Fruit fly (Drosophila melanogaster) whole organism, embryonic: ENCODE data around the gene bab1.
A peak's percentile ranks its signal among the peaks of the same experiment; 100 is the strongest.

Experiments
- Asciz ChIP-seq: fragments of 200-800 bp; sonication (Bioruptor generic); optimal IDR thresholded peaks from 2 replicates; lab custom pipeline; 2017; ENCODE audit warnings: missing biosample characterization, mild to moderate bottlenecking, missing genetic modification characterization, missing genetic modification reagents
- Awh ChIP-seq: fragments of 200-800 bp; sonication (Bioruptor generic); IDR thresholded peaks from 2 replicates; pipeline ENCODE4, ENCODE4 v1.3.6; 2022; ENCODE audit warnings: missing biosample characterization, missing genetic modification characterization
- B-H2 ChIP-seq: fragments of 200-800 bp; sonication (Bioruptor generic); optimal IDR thresholded peaks from 2 replicates; lab custom pipeline; 2018; ENCODE audit warnings: missing biosample characterization, mild to moderate bottlenecking, missing genetic modification characterization
- CG10147 ChIP-seq: fragments of 200-800 bp; sonication (Bioruptor generic); optimal IDR thresholded peaks from 2 replicates; lab custom pipeline; 2019; ENCODE audit warnings: missing biosample characterization, mild to moderate bottlenecking, missing genetic modification characterization, moderate library complexity
- CG10274 ChIP-seq: fragments of 200-800 bp; sonication (Bioruptor generic); optimal IDR thresholded peaks from 3 replicates; lab custom pipeline; 2017; ENCODE audit warnings: missing biosample characterization, mild to moderate bottlenecking, missing genetic modification characterization
- CG11247 ChIP-seq: fragments of 200-800 bp; sonication (Bioruptor generic); IDR thresholded peaks from 2 replicates; pipeline ENCODE4 v1.3.6; 2022; ENCODE audit warnings: missing biosample characterization, missing genetic modification characterization
- CG11695 ChIP-seq: fragments of 200-800 bp; sonication (Bioruptor generic); IDR thresholded peaks from 3 replicates; pipeline ENCODE4 v1.3.6; 2022; ENCODE audit warnings: missing biosample characterization, missing genetic modification characterization
- CG12219 ChIP-seq: fragments of 200-800 bp; sonication (Bioruptor generic); optimal IDR thresholded peaks from 3 replicates; lab custom pipeline; 2018; ENCODE audit warnings: missing biosample characterization, mild to moderate bottlenecking, missing genetic modification characterization
- CG14441 ChIP-seq: fragments of 200-800 bp; sonication (Bioruptor generic); IDR thresholded peaks from 2 replicates; pipeline ENCODE4 v1.3.6; 2022; ENCODE audit warnings: missing biosample characterization, missing genetic modification characterization
- CG14965 ChIP-seq: fragments of 200-800 bp; sonication (Bioruptor generic); optimal IDR thresholded peaks from 2 replicates; lab custom pipeline; 2016; ENCODE audit warnings: missing biosample characterization, missing genetic modification characterization, borderline replicate concordance
- CG1603 ChIP-seq: fragments of 200-800 bp; sonication (Bioruptor generic); optimal IDR thresholded peaks from 2 replicates; lab custom pipeline; 2019; ENCODE audit warnings: missing biosample characterization, mild to moderate bottlenecking, missing genetic modification characterization, moderate library complexity
- CG17385 ChIP-seq: fragments of 200-800 bp; sonication (Bioruptor generic); optimal IDR thresholded peaks from 3 replicates; lab custom pipeline; 2018; ENCODE audit warnings: missing biosample characterization, mild to moderate bottlenecking, missing genetic modification characterization
- CG2199 ChIP-seq: fragments of 200-800 bp; sonication (Bioruptor generic); IDR thresholded peaks from 3 replicates; pipeline ENCODE4 v1.3.6; 2022; ENCODE audit warnings: missing biosample characterization, missing genetic modification characterization
- CG30431 ChIP-seq: fragments of 200-800 bp; sonication (Bioruptor generic); optimal IDR thresholded peaks from 2 replicates; lab custom pipeline; 2017; ENCODE audit warnings: missing biosample characterization, missing genetic modification characterization
- CG31441 ChIP-seq: fragments of 200-800 bp; sonication (Bioruptor generic); IDR thresholded peaks from 2 replicates; pipeline ENCODE4 v1.3.6; 2022; ENCODE audit warnings: missing biosample characterization, missing genetic modification characterization
- CG5245 ChIP-seq: fragments of 200-800 bp; sonication (Bioruptor generic); optimal IDR thresholded peaks from 3 replicates; lab custom pipeline; 2016; ENCODE audit warnings: missing biosample characterization, missing genetic modification characterization
- CG7271 ChIP-seq: fragments of 200-800 bp; sonication (Bioruptor generic); optimal IDR thresholded peaks from 2 replicates; lab custom pipeline; 2018; ENCODE audit warnings: missing biosample characterization, mild to moderate bottlenecking, missing genetic modification characterization, moderate library complexity
- CG7786 ChIP-seq: fragments of 200-800 bp; sonication (Bioruptor generic); optimal IDR thresholded peaks from 2 replicates; lab custom pipeline; 2016; ENCODE audit warnings: missing biosample characterization, missing genetic modification characterization
- CG8089 ChIP-seq: fragments of 200-800 bp; sonication (Bioruptor generic); optimal IDR thresholded peaks from 3 replicates; lab custom pipeline; 2016; ENCODE audit warnings: missing biosample characterization, missing genetic modification characterization
- CG8478 ChIP-seq: fragments of >200 bp; optimal IDR thresholded peaks from 2 replicates; lab custom pipeline; 2018
- CTCF ChIP-seq: fragments of 200-800 bp; sonication (Bioruptor generic); optimal IDR thresholded peaks from 2 replicates; lab custom pipeline; 2017; ENCODE audit warnings: missing biosample characterization, mild to moderate bottlenecking, missing genetic modification characterization, moderate library complexity
- CrebB ChIP-seq: fragments of 200-800 bp; sonication (Bioruptor generic); optimal IDR thresholded peaks from 3 replicates; lab custom pipeline; 2018; ENCODE audit warnings: missing biosample characterization, mild to moderate bottlenecking, missing genetic modification characterization
- Dad ChIP-seq: fragments of 200-800 bp; sonication (Bioruptor generic); optimal IDR thresholded peaks from 3 replicates; lab custom pipeline; 2016; ENCODE audit warnings: missing biosample characterization, missing genetic modification characterization
- Elba2 ChIP-seq: fragments of 200-800 bp; sonication (Bioruptor generic); optimal IDR thresholded peaks from 3 replicates; lab custom pipeline; 2016; ENCODE audit warnings: missing biosample characterization, missing genetic modification characterization
- MESR4 ChIP-seq: fragments of 200-800 bp; sonication (Bioruptor generic); optimal IDR thresholded peaks from 2 replicates; lab custom pipeline; 2018; ENCODE audit warnings: missing biosample characterization, mild to moderate bottlenecking, missing genetic modification characterization, moderate library complexity
- Med ChIP-seq: fragments of 200-800 bp; sonication (Bioruptor generic); peaks from one replicate; lab custom pipeline; 2016; ENCODE audit warnings: missing biosample characterization, missing genetic modification characterization, mild to moderate bottlenecking, inconsistent platforms, moderate library complexity
- Nf-YA ChIP-seq: fragments of 200-800 bp; sonication (Bioruptor generic); IDR thresholded peaks from 2 replicates; pipeline ENCODE4 v1.3.6; 2022; ENCODE audit warnings: missing biosample characterization, missing genetic modification characterization
- Pdp1 ChIP-seq, 2 experiments: fragments of 200-800 bp; sonication (Bioruptor generic); optimal IDR thresholded peaks; 3 replicates each; lab custom pipeline; 2016; ENCODE audit warnings: missing biosample characterization in 2 of 2, missing genetic modification characterization in 2 of 2, mild to moderate bottlenecking in 1 of 2, moderate library complexity in 1 of 2
- Spps ChIP-seq: fragments of 200-800 bp; sonication (Bioruptor generic); optimal IDR thresholded peaks from 2 replicates; lab custom pipeline; 2018; ENCODE audit warnings: missing biosample characterization, mild to moderate bottlenecking, missing genetic modification characterization
- az2 ChIP-seq: fragments of 200-800 bp; sonication (Bioruptor generic); optimal IDR thresholded peaks from 3 replicates; lab custom pipeline; 2016; ENCODE audit warnings: missing biosample characterization, missing genetic modification characterization
- bcd ChIP-seq: fragments of 200-800 bp; sonication (Bioruptor generic); optimal IDR thresholded peaks from 2 replicates; lab custom pipeline; 2017; ENCODE audit warnings: missing biosample characterization, mild to moderate bottlenecking, missing genetic modification characterization
- bsh ChIP-seq, 2 experiments: fragments of 200-800 bp; sonication (Bioruptor generic); optimal IDR thresholded peaks; 2 replicates each; lab custom pipeline; 2017 to 2018; ENCODE audit warnings: mild to moderate bottlenecking in 2 of 2, missing biosample characterization in 2 of 2, missing genetic modification characterization in 2 of 2, moderate library complexity in 1 of 2
- chm ChIP-seq: fragments of 200-800 bp; sonication (Bioruptor generic); IDR thresholded peaks from 2 replicates; pipeline ENCODE4 v1.3.6; 2022; ENCODE audit warnings: missing biosample characterization, missing genetic modification characterization
- croc ChIP-seq: fragments of 200-800 bp; sonication (Bioruptor generic); conservative IDR thresholded peaks from 3 replicates; pipeline ENCODE4 v1.3.6; 2022; ENCODE audit warnings: missing biosample characterization, missing genetic modification characterization
- dati ChIP-seq: fragments of 200-800 bp; sonication (Bioruptor generic); IDR thresholded peaks from 2 replicates; pipeline ENCODE4 v1.3.6; 2022; ENCODE audit warnings: missing biosample characterization, missing genetic modification characterization
- dimm ChIP-seq: fragments of 200-800 bp; sonication (Bioruptor generic); IDR thresholded peaks from 2 replicates; pipeline ENCODE4 v1.3.6; 2022; ENCODE audit warnings: missing biosample characterization, missing genetic modification characterization
- dpn ChIP-seq, 2 experiments: fragments of 200-800 bp; sonication (Bioruptor generic); optimal IDR thresholded peaks; 3 replicates each; lab custom pipeline; 2016; ENCODE audit warnings: missing biosample characterization in 2 of 2, missing genetic modification characterization in 2 of 2
- gcm ChIP-seq: fragments of 200-800 bp; sonication (Bioruptor generic); optimal IDR thresholded peaks from 2 replicates; lab custom pipeline; 2019; ENCODE audit warnings: missing biosample characterization, mild to moderate bottlenecking, missing genetic modification characterization, moderate library complexity
- grau ChIP-seq: fragments of 200-800 bp; optimal IDR thresholded peaks from 3 replicates; lab custom pipeline; 2019; ENCODE audit warnings: missing biosample characterization, mild to moderate bottlenecking, missing genetic modification characterization, moderate library complexity
- gt ChIP-seq: fragments of 200-800 bp; sonication (Bioruptor generic); IDR thresholded peaks from 2 replicates; pipeline ENCODE4 v1.3.6; 2022; ENCODE audit warnings: missing biosample characterization, missing genetic modification characterization
- nmo ChIP-seq: fragments of 200-800 bp; sonication (Bioruptor generic); optimal IDR thresholded peaks from 2 replicates; lab custom pipeline; 2018; ENCODE audit warnings: missing biosample characterization, mild to moderate bottlenecking, missing genetic modification characterization, moderate library complexity
- pfk ChIP-seq: fragments of 200-800 bp; sonication (Bioruptor generic); optimal IDR thresholded peaks from 2 replicates; lab custom pipeline; 2018; ENCODE audit warnings: missing biosample characterization, mild to moderate bottlenecking, missing genetic modification characterization, moderate library complexity
- rib ChIP-seq: fragments of 200-800 bp; sonication (Bioruptor generic); IDR thresholded peaks from 2 replicates; pipeline ENCODE4 v1.3.6; 2022; ENCODE audit warnings: missing biosample characterization, missing genetic modification characterization
- schlank ChIP-seq: fragments of 200-800 bp; sonication (Bioruptor generic); optimal IDR thresholded peaks from 2 replicates; lab custom pipeline; 2018; ENCODE audit warnings: missing biosample characterization, mild to moderate bottlenecking, missing genetic modification characterization
- sob ChIP-seq: fragments of 200-800 bp; sonication (Bioruptor generic); IDR thresholded peaks from 2 replicates; pipeline ENCODE4 v1.3.6; 2022; ENCODE audit warnings: missing biosample characterization, missing genetic modification characterization
- ssp ChIP-seq: fragments of 200-800 bp; sonication (Bioruptor generic); IDR thresholded peaks from 2 replicates; pipeline ENCODE4 v1.3.6; 2022; ENCODE audit warnings: missing biosample characterization, missing genetic modification characterization
- tio ChIP-seq: fragments of 200-800 bp; sonication (Bioruptor generic); optimal IDR thresholded peaks from 2 replicates; lab custom pipeline; 2017; ENCODE audit warnings: missing biosample characterization, missing genetic modification characterization, inconsistent platforms
- tna ChIP-seq: fragments of 200-800 bp; sonication (Bioruptor generic); IDR thresholded peaks from 2 replicates; pipeline ENCODE4 v1.3.6; 2022; ENCODE audit warnings: missing biosample characterization, missing genetic modification characterization; ENCODE audit not compliant: partially characterized antibody
- trh ChIP-seq: fragments of 200-800 bp; sonication (Bioruptor generic); optimal IDR thresholded peaks from 2 replicates; lab custom pipeline; 2016; ENCODE audit warnings: missing biosample characterization, missing genetic modification characterization
- tup ChIP-seq: fragments of 200-800 bp; sonication (Bioruptor generic); optimal IDR thresholded peaks from 2 replicates; lab custom pipeline; 2016; ENCODE audit warnings: missing biosample characterization, mild to moderate bottlenecking, missing genetic modification characterization, moderate library complexity
- vvl ChIP-seq: fragments of 200-800 bp; sonication (Bioruptor generic); IDR thresholded peaks from 2 replicates; pipeline ENCODE4 v1.3.6; 2022; ENCODE audit warnings: missing biosample characterization, missing genetic modification characterization
- wdn ChIP-seq: fragments of 200-800 bp; sonication (Bioruptor generic); IDR thresholded peaks from 2 replicates; pipeline ENCODE4 v1.3.6; 2022; ENCODE audit warnings: missing biosample characterization, missing genetic modification characterization

Gene bab1

DNA sequence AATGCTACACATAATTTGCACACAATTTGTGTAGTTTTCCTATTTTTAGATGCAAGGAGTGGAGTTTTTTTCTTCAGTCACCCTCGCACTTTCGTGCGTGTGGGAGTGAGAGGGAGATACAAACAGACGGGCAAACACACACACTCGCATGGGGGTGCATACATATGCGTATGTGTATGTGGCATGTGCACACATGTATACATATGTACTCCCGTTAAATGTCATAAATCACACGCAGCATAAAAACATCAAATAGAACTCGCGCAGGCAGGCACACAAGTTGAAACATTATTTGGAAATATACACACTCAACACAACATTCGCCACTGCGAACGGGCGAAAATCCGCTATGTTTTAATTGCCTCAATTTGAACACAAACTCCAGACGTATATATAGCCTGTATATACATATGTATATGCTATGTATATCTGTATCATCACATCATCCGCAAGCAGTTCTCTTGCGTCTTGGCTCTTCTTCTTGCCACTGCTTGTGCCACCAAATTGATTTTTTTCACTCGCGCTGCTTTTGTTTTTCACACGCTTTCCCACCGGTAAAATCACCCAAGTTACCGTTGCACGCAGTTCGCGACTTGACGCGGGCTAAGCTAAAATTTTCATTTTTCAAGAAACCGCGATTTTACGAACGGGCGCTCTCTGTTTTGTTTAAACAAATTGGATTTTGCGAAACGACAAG lies 66.6 kb downstream of the bab1 start, which contains the start of the genes CG9205 and trio (continued):
- TF ChIP-seq pfk (GFP tag; lab: Kevin White, UChicago) = no peak
- no peak for TF ChIP-seq CG1603 (tag; lab: Kevin White, UChicago)
- TF ChIP-seq croc (GFP tag; lab: Robert Waterston, UW) = no peak
- TF ChIP-seq CG11695 (GFP tag; lab: Robert Waterston, UW) = no peak
- TF ChIP-seq bcd (GFP tag; lab: Kevin White, UChicago) = no peak
- no peak for TF ChIP-seq Awh
- no peak for TF ChIP-seq az2 (GFP tag; lab: Kevin White, UChicago)
- no peak for TF ChIP-seq nmo (GFP tag; lab: Kevin White, UChicago)
- no peak for TF ChIP-seq CG5245
- TF ChIP-seq Asciz (GFP tag; lab: Kevin White, UChicago) = no peak
- peak; percentile 36; the same call in 1 of the 2 replicates for TF ChIP-seq CG11247
- no peak for TF ChIP-seq tio (GFP tag; lab: Kevin White, UChicago)
- no peak for TF ChIP-seq CTCF (GFP tag; lab: Kevin White, UChicago)
- no peak for TF ChIP-seq Dad (GFP tag; lab: Kevin White, UChicago)
- TF ChIP-seq CG14965 (GFP tag; lab: Kevin White, UChicago) = no peak
- TF ChIP-seq tup (GFP tag; lab: Kevin White, UChicago) = no peak
- TF ChIP-seq CG10274 (GFP tag; lab: Kevin White, UChicago) = no peak
- no peak for TF ChIP-seq tna
- no peak for TF ChIP-seq B-H2 (GFP tag; lab: Kevin White, UChicago)
- no peak for TF ChIP-seq dati (GFP tag; lab: Robert Waterston, UW)
- TF ChIP-seq CrebB (tag; lab: Kevin White, UChicago) = no peak
- TF ChIP-seq Med (GFP tag; lab: Kevin White, UChicago) = peak; percentile 41
- no peak for TF ChIP-seq CG7271 (tag; lab: Kevin White, UChicago)
- TF ChIP-seq gt (GFP tag; lab: Robert Waterston, UW) = no peak
- TF ChIP-seq grau = no peak
- TF ChIP-seq CG10147 (GFP tag; lab: Kevin White, UChicago) = no peak
- peak; percentile 32; the same call in 1 of the 2 replicates for TF ChIP-seq chm
- no peak for TF ChIP-seq CG2199
- no peak for TF ChIP-seq CG30431 (GFP tag; lab: Kevin White, UChicago)
- TF ChIP-seq wdn (GFP tag; lab: Robert Waterston, UW) = no peak
- no peak for TF ChIP-seq rib
- peak; percentile 52 for TF ChIP-seq MESR4
- peak; percentile 94 for TF ChIP-seq CG17385
- no peak for TF ChIP-seq sob (GFP tag; lab: Robert Waterston, UW)
- TF ChIP-seq Nf-YA (GFP tag; lab: Robert Waterston, UW) = 0 out of 2 replicates have a peak, but pooled peaks have one; percentile 27
- TF ChIP-seq gcm (GFP tag; lab: Kevin White, UChicago) = no peak
- TF ChIP-seq CG31441 (GFP tag; lab: Robert Waterston, UW) = no peak
- TF ChIP-seq ssp = no peak
- peak in 1 of 2 experiments; percentile 8 for TF ChIP-seq bsh (GFP tag; optimal IDR thresholded peaks at IDR 0.05; lab: Kevin White, UChicago)
- TF ChIP-seq Spps (tag; lab: Kevin White, UChicago) = no peak
- TF ChIP-seq trh (GFP tag; lab: Kevin White, UChicago) = no peak
- TF ChIP-seq dpn (GFP tag; optimal IDR thresholded peaks at IDR 0.05; lab: Kevin White, UChicago) = no peak
- TF ChIP-seq Pdp1 (GFP tag; optimal IDR thresholded peaks at IDR 0.05; lab: Kevin White, UChicago) = peak in 1 of 2 experiments; percentile 33
- no peak for TF ChIP-seq Elba2 (GFP tag; lab: Kevin White, UChicago)
- TF ChIP-seq dimm (GFP tag; lab: Robert Waterston, UW) = no peak
- TF ChIP-seq schlank (tag; lab: Kevin White, UChicago) = no peak
- TF ChIP-seq vvl (GFP tag; lab: Robert Waterston, UW) = no peak
- no peak for TF ChIP-seq CG7786 (GFP tag; lab: Kevin White, UChicago)
- TF ChIP-seq CG12219 (GFP tag; lab: Kevin White, UChicago) = no peak
- no peak for TF ChIP-seq CG14441 (GFP tag; lab: Robert Waterston, UW)
- no peak for TF ChIP-seq CG8089 (GFP tag; lab: Kevin White, UChicago)
- TF ChIP-seq CG8478 (lab: Kevin White, UChicago) = peak; percentile 37
